Worm (Caenorhabditis elegans): ENCODE data around the gene pwp-1.

DNA sequence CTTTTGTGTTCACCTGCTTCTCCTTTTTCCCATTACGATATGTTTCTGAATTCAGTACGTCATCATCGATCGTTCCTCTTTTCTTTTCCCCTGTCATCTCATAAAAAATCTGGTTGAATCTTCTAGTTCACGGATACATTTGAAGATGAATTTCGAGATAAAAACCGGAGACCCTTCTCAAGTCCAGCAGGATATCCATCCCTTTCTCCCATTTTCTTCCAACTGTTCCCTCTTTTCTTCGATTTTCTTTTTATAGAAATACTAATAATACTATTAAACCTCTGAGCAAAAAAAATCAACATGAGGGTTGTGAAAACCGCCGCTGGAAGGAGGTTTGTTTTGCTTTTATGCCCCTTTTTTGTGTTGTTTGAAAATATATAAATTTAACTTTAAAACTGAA, 19.5 kb upstream of the pwp-1 start, which contains the start of gene bus-12:
- TF ChIP-seq cebp-2 (GFP tag; IDR thresholded peaks at IDR 0.05) = no peak
- no peak for TF ChIP-seq F33H1.4 (GFP tag; IDR thresholded peaks at IDR 0.05)
- no peak for TF ChIP-seq unc-62 (GFP tag; optimal IDR thresholded peaks at IDR 0.05)
- TF ChIP-seq aptf-2 (GFP tag; conservative IDR thresholded peaks at IDR 0.05) = no peak
- TF ChIP-seq egl-18 (GFP tag; IDR thresholded peaks at IDR 0.05) = no peak

All from whole organism, young adult.